Worm (Caenorhabditis elegans) whole organism, mixed stage, embryonic: Measurements from ENCODE around the gene C24H12.4.

Source experiments
- bed-3 ChIP-seq: fragments of 200-800 bp; sonication (Bioruptor generic); optimal IDR thresholded peaks from 3 replicates; lab custom pipeline; 2018; ENCODE audit warnings: mild to moderate bottlenecking, missing genetic modification characterization, moderate library complexity, missing compliant biosample characterization
- blmp-1 ChIP-seq: fragments of 150-350 bp; optimal IDR thresholded peaks from 2 replicates; lab custom pipeline; 2014; ENCODE audit warnings: missing biosample characterization, missing genetic modification characterization
- ceh-39 ChIP-seq: fragments of 150-350 bp; optimal IDR thresholded peaks from 2 replicates; lab custom pipeline; 2014; ENCODE audit warnings: missing biosample characterization, missing genetic modification characterization
- ceh-43 ChIP-seq: fragments of 200-800 bp; sonication (Bioruptor generic); optimal IDR thresholded peaks from 2 replicates; lab custom pipeline; 2018; ENCODE audit warnings: mild to moderate bottlenecking, missing genetic modification characterization, moderate library complexity, missing compliant biosample characterization
- ces-1 ChIP-seq: fragments of 150-350 bp; optimal IDR thresholded peaks from 2 replicates; lab custom pipeline; 2014; ENCODE audit warnings: missing biosample characterization, missing genetic modification reagents, missing genetic modification characterization
- drap-1 ChIP-seq: fragments of 200-800 bp; sonication (Bioruptor generic); optimal IDR thresholded peaks from 3 replicates; lab custom pipeline; 2018; ENCODE audit warnings: mild to moderate bottlenecking, missing genetic modification characterization, missing compliant biosample characterization
- elt-1 ChIP-seq: sonication (generic microtip); optimal IDR thresholded peaks from 2 replicates; lab custom pipeline; 2017; ENCODE audit warnings: missing genetic modification characterization, mild to moderate bottlenecking, missing compliant biosample characterization, antibody characterized with exemption, moderate library complexity, borderline replicate concordance; ENCODE audit not compliant: insufficient read depth
- ham-2 ChIP-seq: fragments of 200-800 bp; sonication (Bioruptor generic); optimal IDR thresholded peaks from 2 replicates; lab custom pipeline; 2018; ENCODE audit warnings: mild to moderate bottlenecking, missing genetic modification characterization, missing compliant biosample characterization
- hlh-1 ChIP-seq: fragments of 150-350 bp; optimal IDR thresholded peaks from 2 replicates; lab custom pipeline; 2014; ENCODE audit warnings: missing biosample characterization, missing genetic modification reagents, missing genetic modification characterization
- lin-13 ChIP-seq: fragments of 150-350 bp; optimal IDR thresholded peaks from 2 replicates; lab custom pipeline; 2014; ENCODE audit warnings: missing biosample characterization, missing genetic modification characterization
- lin-32 ChIP-seq: fragments of 200-800 bp; sonication (Bioruptor generic); optimal IDR thresholded peaks from 2 replicates; lab custom pipeline; 2018; ENCODE audit warnings: mild to moderate bottlenecking, missing genetic modification characterization, missing compliant biosample characterization
- lsy-2 ChIP-seq: fragments of 150-350 bp; optimal IDR thresholded peaks from 2 replicates; lab custom pipeline; 2014; ENCODE audit warnings: missing biosample characterization, missing genetic modification characterization
- mep-1 ChIP-seq: fragments of 150-350 bp; optimal IDR thresholded peaks from 2 replicates; lab custom pipeline; 2017; ENCODE audit warnings: missing biosample characterization, missing genetic modification reagents, missing genetic modification characterization, inconsistent platforms
- mls-2 ChIP-seq: sonication (generic microtip); optimal IDR thresholded peaks from 2 replicates; lab custom pipeline; 2016; ENCODE audit warnings: mild to moderate bottlenecking, missing genetic modification characterization, moderate library complexity, missing compliant biosample characterization
- nhr-12 ChIP-seq: fragments of 150-350 bp; optimal IDR thresholded peaks from 2 replicates; lab custom pipeline; 2014; ENCODE audit warnings: missing biosample characterization, missing genetic modification characterization
- nhr-2 ChIP-seq: fragments of 150-350 bp; optimal IDR thresholded peaks from 2 replicates; lab custom pipeline; 2014; ENCODE audit warnings: missing biosample characterization, missing genetic modification characterization
- nhr-28 ChIP-seq: fragments of 150-350 bp; optimal IDR thresholded peaks from 2 replicates; lab custom pipeline; 2014; ENCODE audit warnings: missing biosample characterization, missing genetic modification characterization
- nhr-76 ChIP-seq: sonication (generic microtip); optimal IDR thresholded peaks from 2 replicates; lab custom pipeline; 2017; ENCODE audit warnings: missing biosample characterization, missing genetic modification characterization
- pha-4 ChIP-seq: fragments of 150-350 bp; optimal IDR thresholded peaks from 2 replicates; lab custom pipeline; 2018; ENCODE audit warnings: missing biosample characterization, missing genetic modification reagents, missing genetic modification characterization
- sem-2 ChIP-seq: fragments of 200-800 bp; sonication (Bioruptor generic); optimal IDR thresholded peaks from 2 replicates; lab custom pipeline; 2018; ENCODE audit warnings: mild to moderate bottlenecking, missing genetic modification characterization, missing compliant biosample characterization
- snpc-4 ChIP-seq: fragments of 150-350 bp; optimal IDR thresholded peaks from 2 replicates; lab custom pipeline; 2014; ENCODE audit warnings: missing biosample characterization, missing genetic modification characterization
- sptf-1 ChIP-seq: sonication (generic microtip); optimal IDR thresholded peaks from 2 replicates; lab custom pipeline; 2017; ENCODE audit warnings: mild to moderate bottlenecking, missing genetic modification characterization, moderate library complexity, missing compliant biosample characterization
- tbx-8 ChIP-seq: fragments of 200-800 bp; sonication (Bioruptor generic); optimal IDR thresholded peaks from 2 replicates; lab custom pipeline; 2018; ENCODE audit warnings: mild to moderate bottlenecking, missing genetic modification characterization, moderate library complexity, missing compliant biosample characterization
- unc-120 ChIP-seq: sonication (generic microtip); optimal IDR thresholded peaks from 2 replicates; lab custom pipeline; 2017; ENCODE audit warnings: missing genetic modification characterization, missing compliant biosample characterization; ENCODE audit not compliant: poor library complexity, severe bottlenecking
- unc-39 ChIP-seq: fragments of 150-350 bp; optimal IDR thresholded peaks from 2 replicates; lab custom pipeline; 2014; ENCODE audit warnings: missing biosample characterization, missing genetic modification characterization
- zip-8 ChIP-seq: fragments of 150-350 bp; optimal IDR thresholded peaks from 2 replicates; lab custom pipeline; 2014; ENCODE audit warnings: missing biosample characterization, missing genetic modification characterization
- ztf-11 ChIP-seq: fragments of 150-350 bp; optimal IDR thresholded peaks from 2 replicates; lab custom pipeline; 2014; ENCODE audit warnings: missing biosample characterization, missing genetic modification characterization

Gene C24H12.4

ce11 chrII:371549-371948 is 39.5 kb upstream of the C24H12.4 start:
- TF ChIP-seq mls-2 (tag; lab: Kevin White, UChicago) (no peak), nhr-76 (tag; lab: Kevin White, UChicago) (no peak), nhr-28 (tag; lab: Kevin White, UChicago) (no peak), unc-39 (tag; lab: Kevin White, UChicago) (no peak), unc-120 (tag; lab: Kevin White, UChicago) (no peak), ceh-39 (tag; lab: Kevin White, UChicago) (no peak), ces-1 (GFP tag; lab: Kevin White, UChicago) (no peak), bed-3 (GFP tag; lab: Kevin White, UChicago) (no peak), sem-2 (GFP tag; lab: Kevin White, UChicago) (no peak), nhr-2 (tag; lab: Kevin White, UChicago) (no peak)

DNA sequence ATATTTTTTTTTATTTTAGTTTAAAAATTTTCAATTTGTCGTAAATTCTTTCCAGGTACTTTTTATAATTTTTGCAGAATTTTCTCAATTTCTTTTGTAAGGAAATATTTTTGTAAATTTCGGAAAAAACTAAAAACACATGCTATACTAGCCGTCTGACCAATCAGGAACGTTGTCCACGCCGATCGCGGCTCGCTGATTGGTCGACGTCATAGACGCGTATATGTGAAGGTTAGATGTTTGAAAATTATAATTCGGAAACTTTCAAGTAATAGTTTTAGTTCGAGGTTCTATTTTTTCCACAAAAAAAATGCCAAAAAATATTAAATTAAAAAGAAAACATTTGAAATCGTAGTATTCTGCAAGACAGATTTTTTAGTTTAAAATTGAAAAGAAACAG is 38.8 kb upstream of the C24H12.4 start:
- TF ChIP-seq sem-2 (GFP tag; lab: Kevin White, UChicago) (no peak), pha-4 (tag; lab: Kevin White, UChicago) (no peak), mep-1 (tag; lab: Kevin White, UChicago) (no peak), nhr-28 (tag; lab: Kevin White, UChicago) (no peak), drap-1 (GFP tag; lab: Kevin White, UChicago) (no peak), blmp-1 (no peak), snpc-4 (no peak), mls-2 (tag; lab: Kevin White, UChicago) (no peak), ceh-43 (GFP tag; lab: Kevin White, UChicago) (no peak), ceh-39 (tag; lab: Kevin White, UChicago) (no peak), unc-120 (tag; lab: Kevin White, UChicago) (no peak), lin-32 (GFP tag; lab: Kevin White, UChicago) (no peak), lsy-2 (no peak), lin-13 (tag; lab: Kevin White, UChicago) (no peak), zip-8 (tag; lab: Kevin White, UChicago) (no peak), unc-39 (tag; lab: Kevin White, UChicago) (no peak), tbx-8 (no peak), elt-1 (tag; lab: Kevin White, UChicago) (no peak), sptf-1 (tag; lab: Kevin White, UChicago) (no peak)

ce11 chrII:374950-375349 is 36.1 kb upstream of the C24H12.4 start, which contains the start of gene C03H5.4:
C03H5.4 (plus strand) TSS chrII:375250.
- no peak for TF ChIP-seq tbx-8
- TF ChIP-seq, all 35 proteins: peak for 0

- TF ChIP-seq sptf-1 (tag; lab: Kevin White, UChicago), result no peak
- TF ChIP-seq unc-39 (tag; lab: Kevin White, UChicago), result no peak
- no peak for TF ChIP-seq zip-8 (tag; lab: Kevin White, UChicago)
Measured at ce11 chrII:378351-378750, 32.7 kb upstream of the C24H12.4 start, which contains the start of gene C03H5.9. C03H5.9 (plus strand) TSS chrII:378651.

DNA sequence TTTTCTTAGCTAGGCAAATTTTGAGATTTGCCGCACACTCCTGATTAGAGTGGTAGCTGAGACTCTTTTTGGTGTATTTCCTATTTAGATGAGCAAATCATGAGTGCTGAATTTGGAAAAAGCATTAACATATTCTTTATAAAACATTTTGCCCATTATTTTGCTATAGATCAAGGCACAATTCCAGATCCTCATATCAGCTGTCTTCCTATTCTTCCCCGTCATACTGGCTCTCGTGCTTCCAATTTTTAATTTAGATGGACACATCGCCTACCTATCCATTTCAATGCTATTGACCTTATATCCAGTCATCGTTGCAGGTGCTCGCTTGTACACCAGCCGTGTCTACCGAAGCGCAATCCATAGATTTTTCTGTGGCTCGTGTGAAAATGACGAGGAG is 31.1 kb upstream of the C24H12.4 start, which contains the start of gene C03H5.7:
Gene C03H5.7, plus strand, starts transcription at position 301 of the 400 bp plus-strand sequence.
- no peak for TF ChIP-seq ztf-11 (tag; lab: Kevin White, UChicago)
- no peak for TF ChIP-seq snpc-4
- TF ChIP-seq ham-2, result no peak
- no peak for TF ChIP-seq nhr-12 (tag; lab: Kevin White, UChicago)
- no peak for TF ChIP-seq mls-2 (tag; lab: Kevin White, UChicago)
- no peak for TF ChIP-seq blmp-1
- no peak for TF ChIP-seq ceh-43 (GFP tag; lab: Kevin White, UChicago)

DNA sequence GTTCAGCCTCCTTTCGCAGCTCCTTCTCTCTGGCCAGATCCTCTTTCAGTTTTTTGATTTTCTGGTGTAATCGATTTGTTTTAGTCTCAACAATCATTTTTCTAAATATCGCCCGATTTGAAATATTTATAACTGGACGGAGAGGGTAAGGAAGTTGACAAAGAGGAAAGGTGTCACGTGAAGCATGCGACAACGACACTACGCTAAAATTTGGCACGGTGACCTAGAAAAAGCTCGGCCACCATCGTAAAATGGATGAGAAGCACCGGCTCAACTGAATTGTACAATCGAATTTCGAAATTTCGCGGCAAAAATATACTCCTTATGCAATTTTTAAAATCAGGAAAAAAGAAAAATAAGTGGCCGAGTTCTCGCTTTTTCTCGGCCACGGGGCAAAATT is 25.8 kb upstream of the C24H12.4 start, which contains the start of gene C03H5.5:
Gene C03H5.5, minus strand, starts transcription at position 101 of the 400 bp plus-strand sequence.
- TF ChIP-seq nhr-12 (tag; lab: Kevin White, UChicago) (no peak), hlh-1 (tag; lab: Kevin White, UChicago) (no peak), tbx-8 (no peak), blmp-1 (no peak), unc-120 (tag; lab: Kevin White, UChicago) (no peak)
